Worm (Caenorhabditis elegans): ENCODE results near the gene ugt-51.

Gene ugt-51

DNA sequence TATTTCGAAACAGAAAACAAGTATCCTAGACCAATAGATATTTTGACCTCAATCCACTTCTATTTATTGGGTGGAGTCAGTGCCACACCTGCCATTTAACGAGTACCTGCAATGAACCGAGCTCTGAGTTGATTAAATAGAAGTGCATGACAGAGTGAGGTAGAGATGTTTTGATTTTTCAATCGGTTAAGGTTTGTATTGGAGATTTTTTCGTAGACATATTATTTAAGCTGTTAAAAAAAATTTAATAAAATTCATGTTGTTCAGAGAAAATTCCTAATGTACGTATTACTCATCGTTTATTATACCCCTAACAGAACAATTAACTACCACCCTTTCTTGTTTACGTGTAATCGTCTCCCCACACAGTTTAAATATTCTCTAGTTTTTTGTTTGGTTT lies 21.6 kb downstream of the ugt-51 start, which contains the start of gene srx-38:
TSS of gene srx-38 (minus strand) at position 101 of the 400 bp plus-strand sequence.
- no peak for TF ChIP-seq T22C8.4 (GFP tag; IDR thresholded peaks at IDR 0.05)
- no peak for TF ChIP-seq klf-2 (GFP tag; conservative IDR thresholded peaks at IDR 0.05)
- TF ChIP-seq cog-1 (tag; optimal IDR thresholded peaks at IDR 0.05), result no peak
- TF ChIP-seq ztf-23 (GFP tag; IDR thresholded peaks at IDR 0.05), result no peak
- no peak for TF ChIP-seq med-1 (GFP tag; optimal IDR thresholded peaks at IDR 0.05; ENCODE audit: insufficient read depth)
- TF ChIP-seq ztf-29 (GFP tag; IDR thresholded peaks at IDR 0.05), result no peak
- no peak for TF ChIP-seq flt-1 (GFP tag; IDR thresholded peaks at IDR 0.05)
- TF ChIP-seq tab-1 (GFP tag; IDR thresholded peaks at IDR 0.05), result no peak
- TF ChIP-seq ref-1 (GFP tag; conservative IDR thresholded peaks at IDR 0.05), result no peak

DNA sequence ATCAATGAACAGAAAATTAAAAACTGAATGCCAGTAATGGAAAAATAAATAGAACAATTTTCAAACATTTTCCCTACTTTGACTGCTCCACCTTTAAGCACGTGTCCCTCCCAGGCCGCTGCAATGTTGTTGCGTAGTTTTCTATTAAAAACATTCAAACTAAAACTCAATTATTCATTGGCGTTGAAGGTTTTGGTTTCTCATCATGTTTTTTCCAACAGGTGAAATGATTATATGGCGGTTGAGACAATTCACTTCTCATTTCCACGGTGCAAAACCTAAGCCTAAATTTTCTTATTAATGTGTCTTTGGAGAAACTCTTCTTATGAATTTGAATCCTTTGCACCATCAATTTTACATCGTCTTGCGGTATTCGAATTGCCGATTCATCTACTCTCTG lies 26.2 kb downstream of the ugt-51 start, which contains the start of gene srh-130:
TSS of gene srh-130 (plus strand) at position 301 of the 400 bp plus-strand sequence.
- TF ChIP-seq T22C8.4 (GFP tag; IDR thresholded peaks at IDR 0.05) (no peak), cog-1 (tag; optimal IDR thresholded peaks at IDR 0.05) (no peak), flt-1 (GFP tag; IDR thresholded peaks at IDR 0.05) (no peak), ztf-29 (GFP tag; IDR thresholded peaks at IDR 0.05) (no peak), med-1 (GFP tag; optimal IDR thresholded peaks at IDR 0.05; ENCODE audit: insufficient read depth) (no peak), klf-2 (GFP tag; conservative IDR thresholded peaks at IDR 0.05) (no peak), ztf-23 (GFP tag; IDR thresholded peaks at IDR 0.05) (no peak), ref-1 (GFP tag; conservative IDR thresholded peaks at IDR 0.05) (no peak), tab-1 (GFP tag; IDR thresholded peaks at IDR 0.05) (no peak)

DNA sequence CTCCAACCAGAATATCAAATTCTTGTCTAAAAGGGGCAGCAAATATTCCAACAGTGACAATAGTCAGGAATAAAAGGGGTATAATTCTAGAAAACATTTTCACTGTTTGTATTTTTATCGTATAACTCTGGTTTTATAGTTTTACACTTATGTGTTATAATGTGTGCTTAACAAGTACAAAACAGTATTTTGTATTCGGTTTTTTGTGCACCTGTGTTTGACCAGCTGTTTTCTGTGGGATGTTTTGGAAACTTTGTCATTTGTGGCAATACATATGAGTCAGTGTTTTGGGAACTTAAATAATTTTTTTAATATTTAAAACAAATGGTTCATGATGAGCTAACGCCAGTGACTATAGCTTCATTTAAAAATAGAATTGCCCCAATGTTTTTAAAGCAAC lies 30.7 kb downstream of the ugt-51 start, which contains the start of gene F14F9.6:
TSS of gene F14F9.6 (minus strand) at position 101 of the 400 bp plus-strand sequence.
- no peak for TF ChIP-seq tab-1 (GFP tag; IDR thresholded peaks at IDR 0.05)
- no peak for TF ChIP-seq flt-1 (GFP tag; IDR thresholded peaks at IDR 0.05)
- TF ChIP-seq T22C8.4 (GFP tag; IDR thresholded peaks at IDR 0.05), result no peak
- TF ChIP-seq ztf-23 (GFP tag; IDR thresholded peaks at IDR 0.05), result no peak
- no peak for TF ChIP-seq med-1 (GFP tag; optimal IDR thresholded peaks at IDR 0.05; ENCODE audit: insufficient read depth)
- TF ChIP-seq ztf-29 (GFP tag; IDR thresholded peaks at IDR 0.05), result no peak
- TF ChIP-seq cog-1 (tag; optimal IDR thresholded peaks at IDR 0.05), result no peak
- no peak for TF ChIP-seq klf-2 (GFP tag; conservative IDR thresholded peaks at IDR 0.05)
- no peak for TF ChIP-seq ref-1 (GFP tag; conservative IDR thresholded peaks at IDR 0.05)

DNA sequence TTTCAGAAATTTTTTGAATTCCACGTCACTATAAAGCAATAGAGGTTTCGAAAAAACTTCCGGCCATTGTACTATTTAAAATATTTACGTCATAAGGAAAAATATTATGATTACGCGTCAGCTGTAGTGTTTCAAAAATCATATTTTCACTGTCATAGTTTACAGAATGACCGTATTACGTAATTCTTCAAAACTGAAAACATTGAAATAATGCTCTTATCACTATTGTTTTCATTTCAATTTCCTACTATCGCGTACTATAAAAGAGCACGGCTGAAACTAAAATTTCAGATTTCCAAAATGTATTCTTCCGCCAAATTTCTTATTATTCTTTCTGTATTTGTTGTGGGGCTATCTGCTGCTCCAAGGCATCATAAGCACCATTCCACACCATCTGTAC lies 32.6 kb downstream of the ugt-51 start, which contains the start of gene F14F9.2:
TSS of gene F14F9.2 (plus strand) at position 301 of the 400 bp plus-strand sequence.
- TF ChIP-seq klf-2 (GFP tag; conservative IDR thresholded peaks at IDR 0.05), result no peak
- TF ChIP-seq ztf-23 (GFP tag; IDR thresholded peaks at IDR 0.05), result no peak

DNA sequence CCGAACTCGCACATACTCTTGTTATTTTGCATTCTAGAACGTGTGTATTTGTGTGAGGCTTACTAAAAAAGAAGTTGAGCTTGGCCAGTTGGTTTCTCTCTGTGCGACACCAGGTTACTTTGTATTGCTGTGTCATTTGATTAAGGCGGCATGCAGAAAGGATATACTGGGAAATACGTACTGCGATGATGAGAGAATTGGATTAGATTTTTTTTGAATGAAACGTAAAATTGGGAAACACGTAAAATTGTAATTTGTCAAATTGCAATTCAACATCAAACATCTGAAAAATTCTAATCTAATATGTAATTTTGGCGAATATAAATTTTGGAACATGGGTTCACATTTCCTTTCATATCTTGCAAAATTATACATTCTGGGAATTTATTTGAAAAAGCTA lies 33.3 kb downstream of the ugt-51 start, which contains the start of gene srh-129:
TSS of gene srh-129 (minus strand) at position 101 of the 400 bp plus-strand sequence.
- no peak for TF ChIP-seq klf-2 (GFP tag; conservative IDR thresholded peaks at IDR 0.05)
- no peak for TF ChIP-seq ztf-23 (GFP tag; IDR thresholded peaks at IDR 0.05)
- TF ChIP-seq cog-1 (tag; optimal IDR thresholded peaks at IDR 0.05), result no peak
- no peak for TF ChIP-seq flt-1 (GFP tag; IDR thresholded peaks at IDR 0.05)
- no peak for TF ChIP-seq tab-1 (GFP tag; IDR thresholded peaks at IDR 0.05)
- no peak for TF ChIP-seq ztf-29 (GFP tag; IDR thresholded peaks at IDR 0.05)
- no peak for TF ChIP-seq ref-1 (GFP tag; conservative IDR thresholded peaks at IDR 0.05)
- no peak for TF ChIP-seq med-1 (GFP tag; optimal IDR thresholded peaks at IDR 0.05; ENCODE audit: insufficient read depth)

DNA sequence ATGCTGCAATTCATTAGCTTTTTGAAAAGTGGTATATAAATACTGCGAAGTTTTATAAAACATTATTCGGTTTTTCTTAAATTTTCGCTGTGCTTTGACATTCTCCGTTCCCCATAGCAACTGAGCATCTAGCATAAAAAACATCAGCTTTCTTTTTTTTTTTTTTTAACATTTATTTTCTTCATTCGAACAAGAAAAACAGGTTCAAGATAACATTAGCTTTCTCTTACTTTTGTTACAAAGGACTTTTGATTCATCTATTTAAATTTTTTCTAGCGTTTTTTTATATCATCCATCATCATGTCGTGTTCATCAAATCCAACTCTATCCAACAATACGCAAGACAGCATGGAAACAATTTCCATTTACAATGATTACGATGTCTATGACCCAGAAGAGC lies 39.2 kb downstream of the ugt-51 start, which contains the start of gene F14F9.3:
TSS of gene F14F9.3 (plus strand) at position 301 of the 400 bp plus-strand sequence.
- TF ChIP-seq med-1 (GFP tag; optimal IDR thresholded peaks at IDR 0.05; ENCODE audit: insufficient read depth) (no peak), flt-1 (GFP tag; IDR thresholded peaks at IDR 0.05) (no peak), cog-1 (tag; optimal IDR thresholded peaks at IDR 0.05) (no peak), ztf-23 (GFP tag; IDR thresholded peaks at IDR 0.05) (no peak), ref-1 (GFP tag; conservative IDR thresholded peaks at IDR 0.05) (no peak), klf-2 (GFP tag; conservative IDR thresholded peaks at IDR 0.05) (no peak), T22C8.4 (GFP tag; IDR thresholded peaks at IDR 0.05) (no peak), ztf-29 (GFP tag; IDR thresholded peaks at IDR 0.05) (no peak), tab-1 (GFP tag; IDR thresholded peaks at IDR 0.05) (no peak)

DNA sequence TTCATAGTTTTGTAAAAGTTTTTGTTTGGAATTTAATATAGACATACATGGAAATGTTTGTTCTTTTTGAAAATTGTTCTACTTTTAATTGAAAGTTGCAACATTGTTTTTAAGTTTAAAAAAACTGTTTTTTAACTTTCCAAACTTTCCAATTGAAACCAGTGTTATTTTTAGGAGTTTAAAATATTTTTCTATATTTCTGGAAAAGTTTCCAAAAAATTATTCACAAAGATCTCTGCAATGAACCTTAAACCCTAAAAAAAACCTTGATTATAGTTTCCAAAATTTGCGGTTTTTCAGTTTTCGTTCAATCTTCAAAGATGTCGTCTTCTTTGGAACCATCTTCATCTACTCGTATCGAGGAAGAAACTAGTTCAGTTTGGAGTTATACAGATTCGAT lies 44.7 kb downstream of the ugt-51 start, which contains the start of gene F14F9.4:
TSS of gene F14F9.4 (plus strand) at position 301 of the 400 bp plus-strand sequence.
- no peak for TF ChIP-seq T22C8.4 (GFP tag; IDR thresholded peaks at IDR 0.05)

DNA sequence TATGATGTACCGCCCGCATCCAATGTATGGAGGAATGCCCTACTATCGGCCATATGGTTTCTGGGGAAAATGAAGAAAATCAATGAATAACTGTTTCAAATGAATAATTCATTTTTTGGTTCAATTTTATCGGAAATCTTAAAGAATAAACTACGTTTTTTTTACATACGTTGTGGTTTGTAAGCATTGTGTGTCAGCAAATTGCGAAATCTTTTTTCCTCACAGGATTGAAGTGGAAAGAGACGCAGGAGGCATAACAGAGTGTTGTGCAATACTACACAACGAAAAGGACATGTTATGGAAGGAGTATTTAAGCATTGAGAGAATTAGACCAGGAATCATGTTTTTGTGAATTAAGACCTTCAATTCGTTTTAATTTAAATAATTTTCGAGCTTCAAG lies 45.7 kb downstream of the ugt-51 start:
- TF ChIP-seq med-1 (GFP tag; optimal IDR thresholded peaks at IDR 0.05; ENCODE audit: insufficient read depth) (no peak), T22C8.4 (GFP tag; IDR thresholded peaks at IDR 0.05) (no peak), tab-1 (GFP tag; IDR thresholded peaks at IDR 0.05) (no peak), ztf-23 (GFP tag; IDR thresholded peaks at IDR 0.05) (no peak)

DNA sequence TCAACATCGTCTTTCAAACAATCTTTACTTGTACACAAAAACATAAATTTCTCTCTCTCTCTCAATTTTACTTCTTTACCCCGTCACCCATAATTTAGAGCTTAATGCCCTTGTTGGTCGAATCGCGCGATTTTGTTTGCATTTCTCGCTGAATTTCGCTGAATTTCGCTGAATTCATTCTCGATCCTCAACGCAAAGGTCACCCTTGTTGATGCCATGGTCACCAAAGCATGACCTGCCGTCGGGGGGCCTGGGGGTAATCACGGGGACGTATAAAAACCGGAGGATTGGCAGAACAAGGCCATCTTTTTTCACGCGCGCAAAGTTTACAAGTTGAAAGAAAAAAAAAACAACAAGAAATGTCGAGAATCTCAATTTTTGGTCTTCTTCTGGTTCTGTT lies 47.1 kb downstream of the ugt-51 start, which contains the start of gene F14F9.8:
TSS of gene F14F9.8 (plus strand) at position 301 of the 400 bp plus-strand sequence.
- no peak for TF ChIP-seq tab-1 (GFP tag; IDR thresholded peaks at IDR 0.05)
- no peak for TF ChIP-seq ztf-23 (GFP tag; IDR thresholded peaks at IDR 0.05)
- TF ChIP-seq med-1 (GFP tag; optimal IDR thresholded peaks at IDR 0.05; ENCODE audit: insufficient read depth), result no peak
- TF ChIP-seq flt-1 (GFP tag; IDR thresholded peaks at IDR 0.05), result no peak
- TF ChIP-seq klf-2 (GFP tag; conservative IDR thresholded peaks at IDR 0.05), result no peak
- TF ChIP-seq ztf-29 (GFP tag; IDR thresholded peaks at IDR 0.05), result no peak

DNA sequence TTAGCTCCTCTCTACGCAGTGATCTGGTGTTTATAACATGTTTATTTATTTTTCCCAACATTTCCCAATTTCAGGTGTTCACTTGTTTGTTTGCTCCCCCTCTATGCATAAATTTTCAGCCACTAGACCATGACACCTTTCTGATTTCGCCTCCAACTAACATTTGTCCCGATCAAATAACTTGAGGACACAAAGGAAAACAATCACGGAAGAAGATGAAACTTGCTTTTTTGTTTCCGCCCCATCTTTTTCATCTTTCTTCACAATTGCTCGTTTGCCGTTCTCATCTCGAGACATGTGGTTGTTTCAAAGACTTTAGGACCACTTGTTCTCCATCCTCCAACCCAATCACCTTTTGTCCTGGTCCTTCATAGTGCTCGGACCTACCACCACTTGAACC lies 50.3 kb downstream of the ugt-51 start, which contains the start of gene F14F9.5:
TSS of gene F14F9.5 (plus strand) at position 301 of the 400 bp plus-strand sequence.
- TF ChIP-seq ref-1 (GFP tag; conservative IDR thresholded peaks at IDR 0.05) (no peak), cog-1 (tag; optimal IDR thresholded peaks at IDR 0.05) (no peak), klf-2 (GFP tag; conservative IDR thresholded peaks at IDR 0.05) (no peak), tab-1 (GFP tag; IDR thresholded peaks at IDR 0.05) (no peak), T22C8.4 (GFP tag; IDR thresholded peaks at IDR 0.05) (no peak), ztf-23 (GFP tag; IDR thresholded peaks at IDR 0.05) (no peak), med-1 (GFP tag; optimal IDR thresholded peaks at IDR 0.05; ENCODE audit: insufficient read depth) (no peak), flt-1 (GFP tag; IDR thresholded peaks at IDR 0.05) (no peak), ztf-29 (GFP tag; IDR thresholded peaks at IDR 0.05) (no peak)
